Fruit fly (Drosophila melanogaster): ENCODE data around the gene MED11.

DNA sequence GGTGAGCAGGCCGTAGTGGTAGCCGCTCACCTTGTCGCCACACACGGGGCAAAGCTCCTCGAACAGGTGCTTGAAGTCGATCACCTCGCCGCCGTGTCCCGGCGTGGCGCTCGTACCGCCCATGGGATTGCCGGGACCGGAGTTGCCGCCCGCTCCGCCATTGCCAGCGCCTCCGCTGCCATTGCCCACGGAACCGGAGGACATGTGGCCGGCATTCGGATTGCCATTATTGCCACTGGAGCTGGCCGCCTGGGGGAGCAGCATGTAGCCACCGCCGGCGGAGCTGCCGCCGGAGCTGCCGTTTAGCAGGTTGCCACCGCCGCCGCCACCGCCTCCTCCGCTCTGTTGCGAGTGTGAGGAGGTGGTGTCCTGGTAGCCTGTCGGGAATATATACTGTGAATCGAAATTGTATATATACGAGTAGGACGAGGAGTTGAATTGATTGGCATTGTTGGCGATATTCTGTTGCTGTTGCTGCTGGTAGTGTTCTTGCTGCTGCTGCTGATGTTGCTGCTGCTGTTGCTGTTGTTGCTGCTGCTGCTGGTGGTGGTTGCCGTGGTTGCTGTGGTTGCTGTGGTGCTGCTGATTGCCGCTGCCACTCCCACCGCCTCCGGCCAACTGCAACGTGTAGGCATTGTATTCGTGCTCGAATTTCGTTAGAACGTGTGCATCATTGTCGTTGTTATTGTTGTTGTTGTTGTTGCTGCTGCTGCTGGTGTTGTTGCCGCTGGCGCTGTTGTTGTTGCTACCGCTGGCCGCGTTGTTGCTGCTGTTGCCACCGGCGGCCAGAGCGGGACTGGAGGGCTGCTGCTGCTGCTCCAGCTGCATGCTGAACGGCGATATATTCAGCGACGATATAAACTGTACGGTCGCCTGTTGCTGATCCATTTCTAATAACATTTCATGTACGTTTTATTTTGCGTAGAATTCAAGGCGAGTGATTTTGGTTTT lies 18.1 kb downstream of the MED11 start:
- TF ChIP-seq CG8319 (GFP tag; optimal IDR thresholded peaks at IDR 0.05) (no peak), Ets21C (GFP tag; optimal IDR thresholded peaks at IDR 0.05) (no peak), net (GFP tag; optimal IDR thresholded peaks at IDR 0.05) (no peak), CG11294 (GFP tag; IDR thresholded peaks at IDR 0.05) (no peak)
